Fruit fly (Drosophila melanogaster) whole organism, embryonic: Measurements from ENCODE around the gene CG10132.

Experiments used
- Awh ChIP-seq: fragments of 200-800 bp; sonication (Bioruptor generic); IDR thresholded peaks from 2 replicates; pipeline ENCODE4, ENCODE4 v1.3.6; 2022; ENCODE audit warnings: missing biosample characterization, missing genetic modification characterization
- CG10209 ChIP-seq: fragments of 200-800 bp; sonication (Bioruptor generic); optimal IDR thresholded peaks from 3 replicates; lab custom pipeline; 2017; ENCODE audit warnings: missing biosample characterization, mild to moderate bottlenecking, missing genetic modification characterization, missing genetic modification reagents
- CG10321 ChIP-seq: fragments of 200-800 bp; sonication (Bioruptor generic); IDR thresholded peaks from 2 replicates; pipeline ENCODE4 v1.3.6; 2022; ENCODE audit warnings: missing biosample characterization, missing genetic modification characterization
- CG11247 ChIP-seq: fragments of 200-800 bp; sonication (Bioruptor generic); IDR thresholded peaks from 2 replicates; pipeline ENCODE4 v1.3.6; 2022; ENCODE audit warnings: missing biosample characterization, missing genetic modification characterization
- CG11560 ChIP-seq: fragments of 200-800 bp; sonication (Bioruptor generic); IDR thresholded peaks from 3 replicates; pipeline ENCODE4 v1.3.6; 2022; ENCODE audit warnings: missing biosample characterization, missing genetic modification characterization
- CG13775 ChIP-seq: fragments of 200-800 bp; sonication (Bioruptor generic); optimal IDR thresholded peaks from 3 replicates; lab custom pipeline; 2017; ENCODE audit warnings: missing biosample characterization, mild to moderate bottlenecking, missing genetic modification characterization
- CG17385 ChIP-seq: fragments of 200-800 bp; sonication (Bioruptor generic); optimal IDR thresholded peaks from 3 replicates; lab custom pipeline; 2018; ENCODE audit warnings: missing biosample characterization, mild to moderate bottlenecking, missing genetic modification characterization
- CG2712 ChIP-seq: fragments of 200-800 bp; optimal IDR thresholded peaks from 3 replicates; lab custom pipeline; 2019; ENCODE audit warnings: missing biosample characterization, mild to moderate bottlenecking, missing genetic modification characterization, moderate library complexity
- CG32767 ChIP-seq: fragments of 200-800 bp; sonication (Bioruptor generic); IDR thresholded peaks from 2 replicates; pipeline ENCODE4 v1.3.6; 2022; ENCODE audit warnings: missing biosample characterization, missing genetic modification characterization
- CG3407 ChIP-seq: fragments of 200-800 bp; sonication (Bioruptor generic); optimal IDR thresholded peaks from 2 replicates; lab custom pipeline; 2018; ENCODE audit warnings: missing biosample characterization, mild to moderate bottlenecking, missing genetic modification characterization
- CG6654 ChIP-seq: fragments of 200-800 bp; sonication (Bioruptor generic); optimal IDR thresholded peaks from 2 replicates; lab custom pipeline; 2017; ENCODE audit warnings: missing biosample characterization, mild to moderate bottlenecking, missing genetic modification characterization
- CG6689 ChIP-seq: fragments of 200-800 bp; sonication (Bioruptor generic); IDR thresholded peaks from 2 replicates; pipeline ENCODE4 v1.3.6; 2022; ENCODE audit warnings: missing biosample characterization, missing genetic modification characterization
- CG6813 ChIP-seq: fragments of 200-800 bp; sonication (Bioruptor generic); optimal IDR thresholded peaks from 2 replicates; lab custom pipeline; 2017; ENCODE audit warnings: missing biosample characterization, missing genetic modification characterization, mild to moderate bottlenecking, moderate library complexity, missing genetic modification reagents
- CG6854 ChIP-seq: fragments of 200-800 bp; sonication (Bioruptor generic); optimal IDR thresholded peaks from 3 replicates; lab custom pipeline; 2017; ENCODE audit warnings: missing biosample characterization, mild to moderate bottlenecking, missing genetic modification characterization
- CG7556 ChIP-seq: fragments of 200-800 bp; sonication (Bioruptor generic); optimal IDR thresholded peaks from 2 replicates; lab custom pipeline; 2017; ENCODE audit warnings: missing biosample characterization, mild to moderate bottlenecking, missing genetic modification characterization
- CG9797 ChIP-seq: fragments of 200-800 bp; sonication (Bioruptor generic); optimal IDR thresholded peaks from 3 replicates; lab custom pipeline; 2018; ENCODE audit warnings: missing biosample characterization, mild to moderate bottlenecking, missing genetic modification characterization
- Gug ChIP-seq: fragments of 200-800 bp; sonication (Bioruptor generic); IDR thresholded peaks from 4 replicates; pipeline ENCODE4 v1.3.6; 2022; ENCODE audit warnings: missing biosample characterization, missing genetic modification characterization
- Lim3 ChIP-seq: fragments of 200-800 bp; sonication (Bioruptor generic); IDR thresholded peaks from 2 replicates; pipeline ENCODE4 v1.3.6; 2022; ENCODE audit warnings: missing biosample characterization, missing genetic modification characterization
- MBD-R2 ChIP-seq: fragments of 200-800 bp; sonication (Bioruptor generic); IDR thresholded peaks from 2 replicates; pipeline ENCODE4 v1.3.6; 2022; ENCODE audit warnings: missing biosample characterization, missing genetic modification characterization
- MTF-1 ChIP-seq: fragments of 200-800 bp; sonication (Bioruptor generic); optimal IDR thresholded peaks from 2 replicates; lab custom pipeline; 2018; ENCODE audit warnings: missing biosample characterization, mild to moderate bottlenecking, missing genetic modification characterization, borderline replicate concordance
- Med ChIP-seq: fragments of 200-800 bp; sonication (Bioruptor generic); peaks from one replicate; lab custom pipeline; 2016; ENCODE audit warnings: missing biosample characterization, missing genetic modification characterization, mild to moderate bottlenecking, inconsistent platforms, moderate library complexity
- Meics ChIP-seq: fragments of 200-800 bp; sonication (Bioruptor generic); optimal IDR thresholded peaks from 2 replicates; lab custom pipeline; 2017; ENCODE audit warnings: missing biosample characterization, mild to moderate bottlenecking, missing genetic modification characterization
- Mrtf ChIP-seq: fragments of 200-800 bp; sonication (Bioruptor generic); IDR thresholded peaks from 3 replicates; pipeline ENCODE4 v1.3.6; 2022; ENCODE audit warnings: missing biosample characterization, missing genetic modification characterization
- Nf-YB ChIP-seq: fragments of 200-800 bp; sonication (Bioruptor generic); optimal IDR thresholded peaks from 3 replicates; lab custom pipeline; 2019; ENCODE audit warnings: missing biosample characterization, mild to moderate bottlenecking, missing genetic modification characterization, moderate library complexity
- Ptx1 ChIP-seq: fragments of 200-800 bp; sonication (Bioruptor generic); IDR thresholded peaks from 2 replicates; pipeline ENCODE4 v1.3.6; 2022; ENCODE audit warnings: missing biosample characterization, missing genetic modification characterization
- Stat92E ChIP-seq, 3 experiments: fragments of >200 bp in 2 of 3; fragments of 200-800 bp in 1 of 3; sonication (Bioruptor generic) in 1 of 3; optimal IDR thresholded peaks; 2 replicates each; lab custom pipeline; 2017 to 2019; ENCODE audit warnings: missing biosample characterization in 3 of 3, missing genetic modification characterization in 3 of 3, mild to moderate bottlenecking in 1 of 3, moderate library complexity in 1 of 3
- chif ChIP-seq, 2 experiments: fragments of 200-800 bp; sonication (Bioruptor generic); optimal IDR thresholded peaks; 3 replicates each; lab custom pipeline; 2016; ENCODE audit warnings: missing biosample characterization in 2 of 2, missing genetic modification characterization in 2 of 2
- ci ChIP-seq: fragments of 200-800 bp; sonication (Bioruptor generic); IDR thresholded peaks from 3 replicates; pipeline ENCODE4 v1.3.6; 2022; ENCODE audit warnings: missing biosample characterization, missing genetic modification characterization
- croc ChIP-seq: fragments of 200-800 bp; sonication (Bioruptor generic); conservative IDR thresholded peaks from 3 replicates; pipeline ENCODE4 v1.3.6; 2022; ENCODE audit warnings: missing biosample characterization, missing genetic modification characterization
- cwo ChIP-seq: fragments of 200-800 bp; sonication (Bioruptor generic); optimal IDR thresholded peaks from 3 replicates; lab custom pipeline; 2017; ENCODE audit warnings: missing biosample characterization, missing genetic modification characterization, mild to moderate bottlenecking, moderate library complexity, missing genetic modification reagents
- dysf ChIP-seq: fragments of 200-800 bp; sonication (Bioruptor generic); IDR thresholded peaks from 3 replicates; pipeline ENCODE4 v1.3.6; 2022; ENCODE audit warnings: missing biosample characterization, missing genetic modification characterization
- fd96Cb ChIP-seq: fragments of 200-800 bp; sonication (Bioruptor generic); optimal IDR thresholded peaks from 2 replicates; lab custom pipeline; 2018; ENCODE audit warnings: missing biosample characterization, mild to moderate bottlenecking, missing genetic modification characterization, moderate library complexity
- grn ChIP-seq: fragments of 200-800 bp; sonication (Bioruptor generic); optimal IDR thresholded peaks from 3 replicates; lab custom pipeline; 2017; ENCODE audit warnings: missing biosample characterization, missing genetic modification characterization
- gro ChIP-seq: fragments of 200-800 bp; sonication (Bioruptor generic); optimal IDR thresholded peaks from 2 replicates; lab custom pipeline; 2016; ENCODE audit warnings: missing biosample characterization, missing genetic modification characterization
- ham ChIP-seq: fragments of 200-800 bp; sonication (Bioruptor generic); IDR thresholded peaks from 2 replicates; pipeline ENCODE4 v1.3.6; 2022; ENCODE audit warnings: missing biosample characterization, missing genetic modification characterization
- jing ChIP-seq: fragments of 200-800 bp; sonication (Bioruptor generic); optimal IDR thresholded peaks from 2 replicates; lab custom pipeline; 2018; ENCODE audit warnings: missing biosample characterization, mild to moderate bottlenecking, missing genetic modification characterization
- lbe ChIP-seq: fragments of 200-800 bp; sonication (Bioruptor generic); optimal IDR thresholded peaks from 2 replicates; lab custom pipeline; 2016; ENCODE audit warnings: missing biosample characterization, mild to moderate bottlenecking, missing genetic modification characterization
- lmd ChIP-seq: fragments of 200-800 bp; sonication (Bioruptor generic); IDR thresholded peaks from 2 replicates; pipeline ENCODE4 v1.3.6; 2022; ENCODE audit warnings: missing biosample characterization, missing genetic modification characterization
- nmo ChIP-seq: fragments of 200-800 bp; sonication (Bioruptor generic); optimal IDR thresholded peaks from 2 replicates; lab custom pipeline; 2018; ENCODE audit warnings: missing biosample characterization, mild to moderate bottlenecking, missing genetic modification characterization, moderate library complexity
- nom ChIP-seq: fragments of 200-800 bp; sonication (Bioruptor generic); optimal IDR thresholded peaks from 2 replicates; lab custom pipeline; 2017; ENCODE audit warnings: missing biosample characterization, missing genetic modification characterization, mild to moderate bottlenecking, moderate library complexity, missing genetic modification reagents
- pzg ChIP-seq: fragments of 200-800 bp; sonication (Bioruptor generic); optimal IDR thresholded peaks from 3 replicates; lab custom pipeline; 2018; ENCODE audit warnings: missing biosample characterization, mild to moderate bottlenecking, missing genetic modification characterization, moderate library complexity
- row ChIP-seq: fragments of 200-800 bp; sonication (Bioruptor generic); IDR thresholded peaks from 3 replicates; pipeline ENCODE4 v1.3.6; 2022; ENCODE audit warnings: missing biosample characterization, missing genetic modification characterization
- scrt ChIP-seq: fragments of 200-800 bp; sonication (Bioruptor generic); optimal IDR thresholded peaks from 2 replicates; lab custom pipeline; 2018; ENCODE audit warnings: missing biosample characterization, mild to moderate bottlenecking, missing genetic modification characterization, moderate library complexity
- sd ChIP-seq: fragments of 200-800 bp; sonication (Bioruptor generic); optimal IDR thresholded peaks from 3 replicates; lab custom pipeline; 2018; ENCODE audit warnings: missing biosample characterization, mild to moderate bottlenecking, missing genetic modification characterization, moderate library complexity
- ssp ChIP-seq: fragments of 200-800 bp; sonication (Bioruptor generic); IDR thresholded peaks from 2 replicates; pipeline ENCODE4 v1.3.6; 2022; ENCODE audit warnings: missing biosample characterization, missing genetic modification characterization
- tna ChIP-seq: fragments of 200-800 bp; sonication (Bioruptor generic); IDR thresholded peaks from 2 replicates; pipeline ENCODE4 v1.3.6; 2022; ENCODE audit warnings: missing biosample characterization, missing genetic modification characterization; ENCODE audit not compliant: partially characterized antibody
- tx ChIP-seq: fragments of 200-800 bp; sonication (Bioruptor generic); optimal IDR thresholded peaks from 2 replicates; lab custom pipeline; 2016; ENCODE audit warnings: missing biosample characterization, missing genetic modification characterization
- usp ChIP-seq: fragments of >200 bp; optimal IDR thresholded peaks from 2 replicates; lab custom pipeline; 2017; ENCODE audit warnings: missing biosample characterization, missing genetic modification characterization
- yki ChIP-seq: fragments of >200 bp; optimal IDR thresholded peaks from 3 replicates; lab custom pipeline; 2018

The CG10132 gene

dm6 chr2L:19571574-19572495, 53.2 kb downstream of the CG10132 start (continued):
- TF ChIP-seq Meics (GFP tag; lab: Kevin White, UChicago) (no peak), CG10209 (no peak), cwo (no peak), dysf (GFP tag; lab: Robert Waterston, UW) (no peak), CG7556 (GFP tag; lab: Kevin White, UChicago) (no peak), ssp (GFP tag; lab: Robert Waterston, UW) (no peak), ci (peak; percentile 32; the same call in 1 of the 3 replicates), usp (GFP tag; lab: Kevin White, UChicago) (no peak), row (no peak; the same call in 2 of the 3 replicates), Ptx1 (GFP tag; lab: Robert Waterston, UW) (no peak), grn (GFP tag; lab: Kevin White, UChicago) (no peak), CG6654 (GFP tag; lab: Kevin White, UChicago) (no peak), CG6813 (GFP tag; lab: Kevin White, UChicago) (no peak), scrt (GFP tag; lab: Kevin White, UChicago) (peak; percentile 40), nmo (GFP tag; lab: Kevin White, UChicago) (peak; percentile 46), Med (peak; percentile 83), fd96Cb (tag; lab: Kevin White, UChicago) (no peak), Stat92E (GFP tag; optimal IDR thresholded peaks at IDR 0.05; lab: Kevin White, UChicago) (peak in 1 of 3 experiments; percentile 87), CG10321 (GFP tag; lab: Robert Waterston, UW) (peak; percentile 27; the same call in 1 of the 2 replicates), ham (GFP tag; lab: Robert Waterston, UW) (no peak), tx (no peak), Nf-YB (no peak), CG32767 (GFP tag; lab: Robert Waterston, UW) (peak; percentile 82), CG13775 (no peak), Mrtf (no peak), CG17385 (GFP tag; lab: Kevin White, UChicago) (peak; percentile 90), croc (GFP tag; lab: Robert Waterston, UW) (no peak), tna (GFP tag; lab: Robert Waterston, UW) (no peak), chif (GFP tag; optimal IDR thresholded peaks at IDR 0.05; lab: Kevin White, UChicago) (no peak), gro (GFP tag; lab: Kevin White, UChicago) (peak; percentile 38), pzg (GFP tag; lab: Kevin White, UChicago) (no peak), nom (GFP tag; lab: Kevin White, UChicago) (peak; percentile 34), CG11247 (no peak), Lim3 (GFP tag; lab: Robert Waterston, UW) (no peak), CG6854 (GFP tag; lab: Kevin White, UChicago) (no peak), sd (tag; lab: Kevin White, UChicago) (peak; percentile 100), jing (no peak), CG3407 (GFP tag; lab: Kevin White, UChicago) (no peak), Awh (GFP tag; lab: Robert Waterston, UW) (no peak), CG2712 (tag; lab: Kevin White, UChicago) (no peak), CG6689 (no peak), MBD-R2 (no peak), lbe (GFP tag; lab: Kevin White, UChicago) (peak; percentile 22), lmd (GFP tag; lab: Robert Waterston, UW) (no peak), yki (lab: Kevin White, UChicago) (peak; percentile 46), CG9797 (GFP tag; lab: Kevin White, UChicago) (no peak), MTF-1 (GFP tag; lab: Kevin White, UChicago) (no peak), CG11560 (no peak), Gug (GFP tag; lab: Robert Waterston, UW) (no peak)
